Worm (Caenorhabditis elegans): ENCODE results near the gene ZC239.17.

The ZC239.17 gene

DNA sequence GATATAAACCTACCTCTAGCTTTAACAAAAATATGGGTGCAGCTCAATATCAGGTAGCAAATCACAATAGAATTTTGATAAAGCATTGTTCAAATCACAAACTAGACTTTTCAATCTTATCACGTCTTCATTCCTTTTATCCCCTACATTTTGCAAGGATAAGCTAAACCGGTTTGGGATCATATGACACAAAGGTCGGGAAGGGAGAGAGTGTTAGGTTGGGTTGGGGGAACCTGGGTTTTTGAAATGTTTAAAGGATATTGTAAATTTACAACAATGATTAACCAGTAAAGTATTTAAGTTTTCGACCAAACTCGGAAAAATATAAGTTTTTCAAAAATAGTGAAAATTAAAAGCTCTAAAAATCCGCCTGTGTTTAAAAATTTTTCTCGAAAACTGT, 18.4 kb upstream of the ZC239.17 start, which contains the start of gene C17F4.12:
Gene C17F4.12 (minus strand): TSS at position 101 of the 400 bp plus-strand sequence.
- TF ChIP-seq snpc-4 (tag; optimal IDR thresholded peaks at IDR 0.05) (no peak), nhr-76 (tag; optimal IDR thresholded peaks at IDR 0.05) (no peak), ham-2 (GFP tag; optimal IDR thresholded peaks at IDR 0.05) (no peak), unc-120 (tag; optimal IDR thresholded peaks at IDR 0.05; ENCODE audit: poor library complexity, severe bottlenecking) (no peak), ces-1 (GFP tag; optimal IDR thresholded peaks at IDR 0.05) (no peak), mep-1 (tag; optimal IDR thresholded peaks at IDR 0.05) (no peak), blmp-1 (tag; optimal IDR thresholded peaks at IDR 0.05) (no peak), drap-1 (GFP tag; optimal IDR thresholded peaks at IDR 0.05) (no peak), M03D4.4 (tag; optimal IDR thresholded peaks at IDR 0.05) (no peak), nhr-28 (tag; optimal IDR thresholded peaks at IDR 0.05) (no peak), ztf-11 (tag; optimal IDR thresholded peaks at IDR 0.05) (no peak), lin-13 (tag; optimal IDR thresholded peaks at IDR 0.05) (no peak), nhr-12 (tag; optimal IDR thresholded peaks at IDR 0.05) (no peak), hlh-1 (tag; optimal IDR thresholded peaks at IDR 0.05) (no peak), tbx-8 (GFP tag; optimal IDR thresholded peaks at IDR 0.05) (no peak), bed-3 (GFP tag; optimal IDR thresholded peaks at IDR 0.05) (no peak), pha-4 (tag; optimal IDR thresholded peaks at IDR 0.05) (no peak), mls-2 (tag; optimal IDR thresholded peaks at IDR 0.05) (no peak)

DNA sequence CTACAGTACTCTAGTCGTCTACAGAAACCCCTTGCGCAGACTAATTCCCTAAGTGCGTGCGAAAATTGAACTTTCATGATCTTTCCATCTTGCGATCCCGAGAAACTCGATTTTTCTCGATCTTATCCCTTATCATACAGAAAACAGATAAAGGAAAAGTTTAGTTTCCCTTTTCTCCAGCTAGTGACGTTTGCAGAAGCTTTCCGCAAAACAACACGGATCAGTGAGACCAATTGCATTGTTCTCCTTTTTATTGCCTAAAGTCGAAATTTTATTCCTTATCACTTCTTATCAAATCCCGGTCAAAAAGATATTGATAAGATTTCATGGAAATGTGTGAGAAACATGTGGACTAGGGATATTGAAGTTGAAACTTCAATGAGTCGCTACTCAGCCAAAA, 16.2 kb upstream of the ZC239.17 start:
- no peak for TF ChIP-seq mep-1 (tag; optimal IDR thresholded peaks at IDR 0.05)
- peak; percentile 10 for TF ChIP-seq blmp-1 (tag; optimal IDR thresholded peaks at IDR 0.05)
- peak; percentile 88 for TF ChIP-seq elt-3 (tag; optimal IDR thresholded peaks at IDR 0.05)

DNA sequence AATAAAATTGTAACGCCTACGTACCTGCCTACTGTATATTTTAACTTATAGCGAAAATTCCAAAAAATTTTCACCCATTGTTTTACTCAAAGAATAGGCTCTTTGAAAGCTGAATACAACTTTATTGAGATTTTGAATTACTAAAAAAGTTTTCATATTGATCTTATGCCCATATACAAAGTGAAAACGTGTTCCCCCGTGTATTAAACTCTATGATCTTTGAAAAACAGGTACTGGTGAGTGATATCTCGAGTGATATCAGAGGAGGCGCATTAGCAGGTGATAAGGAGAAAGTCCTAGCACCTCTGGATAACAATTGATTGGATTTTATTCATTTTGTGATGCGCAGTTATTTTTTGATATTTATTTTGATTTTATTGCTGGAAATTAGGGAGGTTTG, 14.5 kb upstream of the ZC239.17 start, which contains the start of gene C17F4.3:
Gene C17F4.3 (plus strand): TSS at position 301 of the 400 bp plus-strand sequence.
- no peak for TF ChIP-seq unc-62 (GFP tag; optimal IDR thresholded peaks at IDR 0.05)
- no peak for TF ChIP-seq flh-1 (GFP tag; optimal IDR thresholded peaks at IDR 0.05)
- no peak for TF ChIP-seq M03D4.4 (tag; optimal IDR thresholded peaks at IDR 0.05)
- TF ChIP-seq blmp-1 (tag; optimal IDR thresholded peaks at IDR 0.05) = no peak
- no peak for TF ChIP-seq ham-2 (GFP tag; optimal IDR thresholded peaks at IDR 0.05)
- TF ChIP-seq bed-3 (GFP tag; optimal IDR thresholded peaks at IDR 0.05) = no peak
- TF ChIP-seq nhr-2 (tag; optimal IDR thresholded peaks at IDR 0.05) = no peak
- TF ChIP-seq mab-5 (tag; optimal IDR thresholded peaks at IDR 0.05) = no peak
- no peak for TF ChIP-seq ceh-43 (GFP tag; optimal IDR thresholded peaks at IDR 0.05)
- no peak for TF ChIP-seq zip-8 (tag; optimal IDR thresholded peaks at IDR 0.05)
- no peak for TF ChIP-seq sem-2 (GFP tag; optimal IDR thresholded peaks at IDR 0.05)
- TF ChIP-seq drap-1 (GFP tag; optimal IDR thresholded peaks at IDR 0.05) = no peak
- no peak for TF ChIP-seq nhr-76 (tag; optimal IDR thresholded peaks at IDR 0.05)
- TF ChIP-seq nhr-237 (tag; optimal IDR thresholded peaks at IDR 0.05) = no peak
- no peak for TF ChIP-seq ceh-83 (GFP tag; optimal IDR thresholded peaks at IDR 0.05)
- no peak for TF ChIP-seq nhr-12 (tag; optimal IDR thresholded peaks at IDR 0.05)
- no peak for TF ChIP-seq sptf-1 (tag; optimal IDR thresholded peaks at IDR 0.05)
- no peak for TF ChIP-seq lin-32 (GFP tag; optimal IDR thresholded peaks at IDR 0.05)

DNA sequence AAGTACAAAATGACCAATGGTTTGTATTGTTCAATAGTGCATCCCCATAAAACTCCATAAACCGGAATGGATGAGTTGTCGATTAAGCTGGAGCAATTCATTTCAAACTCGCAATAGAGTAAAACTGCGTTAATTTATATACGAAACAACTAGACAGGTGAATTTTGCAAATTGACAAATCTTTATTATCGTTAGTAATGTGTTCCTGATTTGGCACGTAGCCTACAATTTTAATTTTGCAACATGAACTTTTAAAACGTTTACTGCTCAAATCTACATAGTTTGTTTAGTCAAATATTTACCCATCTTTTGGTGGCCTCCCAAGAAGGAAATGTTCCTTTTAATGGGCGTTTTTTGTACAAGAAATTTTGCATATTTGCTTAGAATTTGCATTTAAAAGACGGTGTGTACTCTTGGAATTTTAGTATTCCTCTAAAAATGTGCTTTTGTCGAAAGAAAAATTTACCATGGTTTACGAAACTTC, 11.4 kb upstream of the ZC239.17 start, which contains the start of the genes srz-67 and C17F4.11:
Gene srz-67 (minus strand): TSS at position 101 of the 484 bp plus-strand sequence.
Gene C17F4.11 (plus strand): TSS at position 434 of the 484 bp plus-strand sequence.
- TF ChIP-seq zip-8 (tag; optimal IDR thresholded peaks at IDR 0.05) = no peak
- TF ChIP-seq nhr-12 (tag; optimal IDR thresholded peaks at IDR 0.05) = no peak
- TF ChIP-seq mab-5 (tag; optimal IDR thresholded peaks at IDR 0.05) = no peak
- TF ChIP-seq unc-62 (GFP tag; optimal IDR thresholded peaks at IDR 0.05) = no peak
- TF ChIP-seq elt-3 (tag; optimal IDR thresholded peaks at IDR 0.05) = no peak
- no peak for TF ChIP-seq unc-39 (tag; optimal IDR thresholded peaks at IDR 0.05)
- no peak for TF ChIP-seq sptf-1 (tag; optimal IDR thresholded peaks at IDR 0.05)
- no peak for TF ChIP-seq pha-4 (tag; optimal IDR thresholded peaks at IDR 0.05)

DNA sequence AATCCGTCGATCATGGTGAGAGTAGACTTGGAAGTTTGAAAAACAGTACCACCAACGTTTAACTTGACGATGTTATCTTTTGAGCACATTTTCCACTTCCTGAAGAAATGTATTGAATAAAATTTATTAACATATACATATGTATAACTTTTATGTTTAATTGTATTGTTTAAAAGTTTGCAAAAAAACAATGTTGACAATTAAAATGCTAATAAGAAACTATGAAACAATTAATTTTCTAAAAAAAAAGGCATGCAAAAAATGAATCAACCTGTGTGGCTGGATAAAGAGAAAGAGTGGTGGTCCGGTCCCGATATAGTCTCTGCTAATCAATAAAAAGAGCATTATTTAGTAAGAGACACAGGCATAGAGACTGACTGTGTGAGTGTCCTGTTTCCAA, 9.0 kb upstream of the ZC239.17 start, which contains the start of gene C17F4.8:
Gene C17F4.8 (minus strand): TSS at position 101 of the 400 bp plus-strand sequence.
- TF ChIP-seq drap-1 (GFP tag; optimal IDR thresholded peaks at IDR 0.05) (no peak), sem-2 (GFP tag; optimal IDR thresholded peaks at IDR 0.05) (no peak), M03D4.4 (tag; optimal IDR thresholded peaks at IDR 0.05) (no peak), nhr-12 (tag; optimal IDR thresholded peaks at IDR 0.05) (no peak), nhr-237 (tag; optimal IDR thresholded peaks at IDR 0.05) (no peak), lsy-2 (tag; optimal IDR thresholded peaks at IDR 0.05) (no peak), bed-3 (GFP tag; optimal IDR thresholded peaks at IDR 0.05) (no peak), nhr-76 (tag; optimal IDR thresholded peaks at IDR 0.05) (no peak), unc-39 (tag; optimal IDR thresholded peaks at IDR 0.05) (no peak), elt-3 (tag; optimal IDR thresholded peaks at IDR 0.05) (no peak)

All from whole organism, mixed stage, embryonic.